Worm (Caenorhabditis elegans) whole organism, L1 larva: ENCODE measurements around the gene C02E7.7.

Source experiments
- elt-2 ChIP-seq: sonication (generic microtip); optimal IDR thresholded peaks from 2 replicates; lab custom pipeline; 2016; ENCODE audit warnings: missing genetic modification characterization, mild to moderate bottlenecking, inconsistent platforms, missing compliant biosample characterization, missing genetic modification reagents
- lin-15B ChIP-seq: fragments of 150-350 bp; sonication (generic microtip); optimal IDR thresholded peaks from 3 replicates; lab custom pipeline; 2014; ENCODE audit warnings: missing biosample characterization, missing genetic modification characterization
- nhr-237 ChIP-seq: fragments of 150-350 bp; optimal IDR thresholded peaks from 2 replicates; lab custom pipeline; 2014; ENCODE audit warnings: missing biosample characterization, missing genetic modification characterization
- nhr-28 ChIP-seq: fragments of 150-350 bp; optimal IDR thresholded peaks from 2 replicates; lab custom pipeline; 2014; ENCODE audit warnings: missing biosample characterization, missing genetic modification characterization
- nhr-76 ChIP-seq: sonication (generic microtip); optimal IDR thresholded peaks from 2 replicates; lab custom pipeline; 2017; ENCODE audit warnings: missing biosample characterization, missing genetic modification characterization
- pag-3 ChIP-seq: sonication (generic microtip); optimal IDR thresholded peaks from 2 replicates; lab custom pipeline; 2017; ENCODE audit warnings: missing genetic modification characterization, mild to moderate bottlenecking, missing compliant biosample characterization, antibody characterized with exemption, borderline replicate concordance; ENCODE audit not compliant: insufficient read depth
- skn-1 ChIP-seq: fragments of 150-350 bp; optimal IDR thresholded peaks from 2 replicates; lab custom pipeline; 2014; ENCODE audit warnings: missing biosample characterization, missing genetic modification characterization
- snpc-4 ChIP-seq: fragments of 150-350 bp; optimal IDR thresholded peaks from 2 replicates; lab custom pipeline; 2014; ENCODE audit warnings: missing biosample characterization, missing genetic modification characterization
- tbx-2 ChIP-seq: sonication (generic microtip); optimal IDR thresholded peaks from 2 replicates; lab custom pipeline; 2016; ENCODE audit warnings: missing genetic modification characterization, missing compliant biosample characterization
- zag-1 ChIP-seq: fragments of 150-350 bp; optimal IDR thresholded peaks from 2 replicates; lab custom pipeline; 2014; ENCODE audit warnings: missing biosample characterization, missing genetic modification characterization

DNA sequence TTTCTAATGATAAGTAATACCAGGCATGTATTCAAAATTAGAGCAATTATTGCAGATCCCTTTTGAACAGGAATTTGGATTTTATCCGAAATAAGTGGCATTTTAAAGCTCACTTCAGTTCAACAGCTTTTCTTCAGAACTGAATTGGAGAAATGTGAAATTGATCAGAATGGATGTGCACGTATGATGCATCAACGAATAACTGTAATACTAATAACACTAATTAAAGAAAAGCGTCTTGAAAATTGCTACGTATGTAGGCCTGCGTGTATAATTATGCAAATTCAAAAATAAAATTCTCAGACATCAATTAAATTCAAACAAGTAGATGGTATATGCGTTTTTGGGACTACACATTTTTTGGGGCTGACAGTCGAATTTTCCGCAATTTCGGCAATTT is 11.5 kb upstream of the C02E7.7 start, which contains the start of gene str-205:
- no peak for TF ChIP-seq nhr-28 (tag; lab: Kevin White, UChicago)
- no peak for TF ChIP-seq lin-15B (tag; lab: Kevin White, UChicago)
- TF ChIP-seq tbx-2 (tag; lab: Kevin White, UChicago), result no peak
- TF ChIP-seq snpc-4 (tag; lab: Kevin White, UChicago), result no peak
- TF ChIP-seq nhr-237 (tag; lab: Kevin White, UChicago), result no peak
- TF ChIP-seq pag-3 (tag; lab: Kevin White, UChicago), result no peak
- no peak for TF ChIP-seq elt-2 (tag; lab: Kevin White, UChicago)
- TF ChIP-seq nhr-76 (tag; lab: Kevin White, UChicago), result no peak
- TF ChIP-seq zag-1 (tag; lab: Kevin White, UChicago), result no peak
- no peak for TF ChIP-seq skn-1
